Worm (Caenorhabditis elegans) whole organism, L1 larva: Measurements from ENCODE around the gene scrm-5.
A peak's percentile ranks its signal among the peaks of the same experiment; 100 is the strongest.

Experiments used
- C04F5.9 ChIP-seq: sonication (generic microtip); optimal IDR thresholded peaks from 2 replicates; lab custom pipeline; 2016; ENCODE audit warnings: missing genetic modification characterization, missing compliant biosample characterization
- C16A3.4 ChIP-seq: fragments of 150-350 bp; optimal IDR thresholded peaks from 2 replicates; lab custom pipeline; 2014; ENCODE audit warnings: missing biosample characterization, missing genetic modification characterization
- F16B12.6 ChIP-seq: fragments of 150-350 bp; optimal IDR thresholded peaks from 2 replicates; lab custom pipeline; 2014; ENCODE audit warnings: missing biosample characterization, missing genetic modification characterization
- Y116A8C.19 ChIP-seq: sonication (generic microtip); optimal IDR thresholded peaks from 2 replicates; lab custom pipeline; 2016; ENCODE audit warnings: missing compliant biosample characterization, missing genetic modification characterization, borderline replicate concordance
- aly-2 ChIP-seq: fragments of 150-350 bp; optimal IDR thresholded peaks from 2 replicates; lab custom pipeline; 2014; ENCODE audit warnings: missing biosample characterization, missing genetic modification characterization
- ama-1 ChIP-seq: fragments of 150-350 bp; optimal IDR thresholded peaks from 2 replicates; lab custom pipeline; 2014
- blmp-1 ChIP-seq: fragments of 150-350 bp; optimal IDR thresholded peaks from 2 replicates; lab custom pipeline; 2014; ENCODE audit warnings: missing biosample characterization, missing genetic modification characterization
- ceh-8 ChIP-seq: fragments of 200-800 bp; sonication (Bioruptor generic); optimal IDR thresholded peaks from 2 replicates; lab custom pipeline; 2018; ENCODE audit warnings: mild to moderate bottlenecking, missing genetic modification characterization, moderate library complexity, missing compliant biosample characterization
- ceh-88 ChIP-seq: fragments of 200-800 bp; sonication (Bioruptor generic); IDR thresholded peaks from 2 replicates; pipeline ENCODE4 v1.3.6; 2022; ENCODE audit warnings: missing genetic modification characterization, missing compliant biosample characterization
- ceh-90 ChIP-seq: sonication (generic microtip); optimal IDR thresholded peaks from 2 replicates; lab custom pipeline; 2016; ENCODE audit warnings: missing genetic modification characterization, missing compliant biosample characterization
- ces-1 ChIP-seq: fragments of 150-350 bp; optimal IDR thresholded peaks from 2 replicates; lab custom pipeline; 2014; ENCODE audit warnings: missing biosample characterization, missing genetic modification reagents, missing genetic modification characterization
- dpl-1 ChIP-seq, 3 experiments: fragments of 150-350 bp in 2 of 3; sonication (generic microtip) in 1 of 3; optimal IDR thresholded peaks; 2 replicates each; lab custom pipeline; 2014 to 2017; ENCODE audit warnings: missing biosample characterization in 3 of 3, missing genetic modification characterization in 3 of 3, missing genetic modification reagents in 3 of 3
- efl-1 ChIP-seq, 4 experiments: fragments of 150-350 bp; optimal IDR thresholded peaks in 3 of 4; peaks in 1 of 4; 1 replicate in 1 of 4; 2 replicates in 3 of 4; lab custom pipeline; 2014; ENCODE audit warnings: missing biosample characterization in 2 of 4, missing genetic modification characterization in 2 of 4, missing genetic modification reagents in 2 of 4
- efl-3 ChIP-seq: fragments of 200-800 bp; sonication (Bioruptor generic); optimal IDR thresholded peaks from 2 replicates; lab custom pipeline; 2018; ENCODE audit warnings: mild to moderate bottlenecking, missing genetic modification characterization, missing compliant biosample characterization
- egl-13 ChIP-seq: sonication (generic microtip); optimal IDR thresholded peaks from 2 replicates; lab custom pipeline; 2016; ENCODE audit warnings: missing genotype, missing genetic modification reagents, missing genetic modification characterization, missing compliant biosample characterization
- elt-2 ChIP-seq: sonication (generic microtip); optimal IDR thresholded peaks from 2 replicates; lab custom pipeline; 2016; ENCODE audit warnings: missing genetic modification characterization, mild to moderate bottlenecking, inconsistent platforms, missing compliant biosample characterization, missing genetic modification reagents
- ets-5 ChIP-seq: fragments of 200-800 bp; sonication (Bioruptor generic); IDR thresholded peaks from 2 replicates; pipeline ENCODE4 v1.3.6; 2022; ENCODE audit warnings: missing genetic modification characterization, missing compliant biosample characterization
- fkh-4 ChIP-seq: sonication (generic microtip); optimal IDR thresholded peaks from 2 replicates; lab custom pipeline; 2016; ENCODE audit warnings: missing compliant biosample characterization, missing genetic modification characterization, borderline replicate concordance
- hlh-17 ChIP-seq: fragments of 200-800 bp; sonication (Bioruptor generic); optimal IDR thresholded peaks from 2 replicates; lab custom pipeline; 2018; ENCODE audit warnings: missing genetic modification characterization, mild to moderate bottlenecking, missing compliant biosample characterization, moderate library complexity, borderline replicate concordance
- irx-1 ChIP-seq: sonication (generic microtip); optimal IDR thresholded peaks from 2 replicates; lab custom pipeline; 2016; ENCODE audit warnings: missing genetic modification characterization, missing compliant biosample characterization
- isw-1 ChIP-seq: fragments of 200-800 bp; sonication (Bioruptor generic); IDR thresholded peaks from 2 replicates; pipeline ENCODE4 v1.3.6; 2022; ENCODE audit warnings: missing genetic modification characterization, missing compliant biosample characterization
- lin-13 ChIP-seq: fragments of 150-350 bp; optimal IDR thresholded peaks from 2 replicates; lab custom pipeline; 2014; ENCODE audit warnings: missing biosample characterization, missing genetic modification reagents, missing genetic modification characterization
- lin-15B ChIP-seq: fragments of 150-350 bp; sonication (generic microtip); optimal IDR thresholded peaks from 3 replicates; lab custom pipeline; 2014; ENCODE audit warnings: missing biosample characterization, missing genetic modification characterization
- lsy-2 ChIP-seq, 2 experiments: fragments of 150-350 bp; optimal IDR thresholded peaks; 2 replicates each; lab custom pipeline; 2014; ENCODE audit warnings: missing biosample characterization in 2 of 2, missing genetic modification characterization in 2 of 2
- mab-9 ChIP-seq: fragments of 200-800 bp; sonication (Bioruptor generic); IDR thresholded peaks from 2 replicates; pipeline ENCODE4 v1.3.6; 2022; ENCODE audit warnings: missing genetic modification reagents, missing genetic modification characterization, missing compliant biosample characterization
- mdl-1 ChIP-seq, 2 experiments: fragments of 150-350 bp; optimal IDR thresholded peaks; 2 replicates each; lab custom pipeline; 2014 to 2017; ENCODE audit warnings: missing biosample characterization in 2 of 2, missing genetic modification characterization in 2 of 2, inconsistent platforms in 1 of 2
- nhr-12 ChIP-seq: sonication (generic microtip); optimal IDR thresholded peaks from 2 replicates; lab custom pipeline; 2017; ENCODE audit warnings: missing biosample characterization, missing genetic modification characterization
- nhr-20 ChIP-seq: sonication (generic microtip); optimal IDR thresholded peaks from 2 replicates; lab custom pipeline; 2016; ENCODE audit warnings: mild to moderate bottlenecking, missing genetic modification characterization, missing compliant biosample characterization
- nhr-47 ChIP-seq: sonication (generic microtip); optimal IDR thresholded peaks from 2 replicates; lab custom pipeline; 2016; ENCODE audit warnings: mild to moderate bottlenecking, missing genetic modification characterization, moderate library complexity, missing compliant biosample characterization
- nhr-84 ChIP-seq: sonication (generic microtip); optimal IDR thresholded peaks from 2 replicates; lab custom pipeline; 2017; ENCODE audit warnings: missing biosample characterization, missing genetic modification characterization
- nhr-85 ChIP-seq: sonication (generic microtip); peaks from one replicate; lab custom pipeline; 2016; ENCODE audit warnings: missing genetic modification characterization, inconsistent platforms, missing compliant biosample characterization
- pag-3 ChIP-seq: sonication (generic microtip); optimal IDR thresholded peaks from 2 replicates; lab custom pipeline; 2017; ENCODE audit warnings: missing genetic modification characterization, mild to moderate bottlenecking, missing compliant biosample characterization, antibody characterized with exemption, borderline replicate concordance; ENCODE audit not compliant: insufficient read depth
- pax-3 ChIP-seq: fragments of 200-800 bp; sonication (Bioruptor generic); optimal IDR thresholded peaks from 2 replicates; lab custom pipeline; 2018; ENCODE audit warnings: mild to moderate bottlenecking, missing genetic modification characterization, moderate library complexity, missing compliant biosample characterization
- rnt-1 ChIP-seq: sonication (generic microtip); optimal IDR thresholded peaks from 2 replicates; lab custom pipeline; 2016; ENCODE audit warnings: mild to moderate bottlenecking, missing genetic modification characterization, moderate library complexity, missing compliant biosample characterization
- skn-1 ChIP-seq: fragments of 150-350 bp; optimal IDR thresholded peaks from 2 replicates; lab custom pipeline; 2014; ENCODE audit warnings: missing biosample characterization, missing genetic modification characterization
- snu-23 ChIP-seq: sonication (generic microtip); optimal IDR thresholded peaks from 2 replicates; lab custom pipeline; 2016; ENCODE audit warnings: missing genetic modification characterization, missing compliant biosample characterization
- sox-4 ChIP-seq: sonication (generic microtip); optimal IDR thresholded peaks from 2 replicates; lab custom pipeline; 2016; ENCODE audit warnings: missing genetic modification characterization, missing compliant biosample characterization
- sup-37 ChIP-seq: fragments of 200-800 bp; sonication (Bioruptor generic); optimal IDR thresholded peaks from 2 replicates; lab custom pipeline; 2018; ENCODE audit warnings: mild to moderate bottlenecking, missing genetic modification characterization, missing compliant biosample characterization
- swsn-7 ChIP-seq: sonication (generic microtip); optimal IDR thresholded peaks from 2 replicates; lab custom pipeline; 2016; ENCODE audit warnings: missing genetic modification characterization, missing compliant biosample characterization
- tbx-2 ChIP-seq: sonication (generic microtip); optimal IDR thresholded peaks from 2 replicates; lab custom pipeline; 2016; ENCODE audit warnings: missing genetic modification characterization, missing compliant biosample characterization
- unc-130 ChIP-seq: fragments of 150-350 bp; optimal IDR thresholded peaks from 2 replicates; lab custom pipeline; 2017; ENCODE audit warnings: missing biosample characterization, missing genetic modification characterization, inconsistent platforms
- unc-30 ChIP-seq: sonication (generic microtip); optimal IDR thresholded peaks from 2 replicates; lab custom pipeline; 2017; ENCODE audit warnings: missing biosample characterization, missing genetic modification characterization
- unc-86 ChIP-seq: sonication (generic microtip); optimal IDR thresholded peaks from 2 replicates; lab custom pipeline; 2016; ENCODE audit warnings: missing genetic modification characterization, missing compliant biosample characterization
- vab-15 ChIP-seq: sonication (generic microtip); optimal IDR thresholded peaks from 2 replicates; lab custom pipeline; 2017; ENCODE audit warnings: missing genotype, mild to moderate bottlenecking, missing genetic modification characterization, missing compliant biosample characterization
- xbp-1 ChIP-seq: sonication (generic microtip); optimal IDR thresholded peaks from 2 replicates; lab custom pipeline; 2016; ENCODE audit warnings: missing genetic modification characterization, missing compliant biosample characterization
- zip-4 ChIP-seq: fragments of 200-800 bp; sonication (Bioruptor generic); optimal IDR thresholded peaks from 2 replicates; lab custom pipeline; 2018; ENCODE audit warnings: mild to moderate bottlenecking, missing genetic modification characterization, moderate library complexity, missing compliant biosample characterization

The scrm-5 gene

DNA sequence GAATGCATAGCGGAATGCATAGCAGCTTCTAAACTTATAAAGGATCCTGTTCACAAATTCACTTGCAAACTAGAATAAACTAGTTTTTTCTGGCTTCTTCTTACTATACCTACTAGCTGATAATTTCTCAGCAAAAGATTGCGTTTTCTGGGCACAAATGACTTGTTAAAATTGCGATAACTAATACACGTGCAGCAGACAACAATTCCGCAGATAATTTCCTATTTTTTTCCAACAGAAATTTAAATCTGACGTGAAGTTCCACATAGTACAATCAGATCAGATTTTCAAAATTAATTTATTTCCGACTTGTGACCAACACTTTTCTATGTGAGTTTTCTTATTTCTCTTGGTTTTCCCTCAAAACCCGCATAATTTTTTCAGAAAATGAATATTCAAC lies 2.2 kb downstream of the scrm-5 start, which contains the start of gene scrm-8:
Gene scrm-8 (plus strand): TSS at position 301 of the 400 bp plus-strand sequence.
- TF ChIP-seq dpl-1 (GFP tag; optimal IDR thresholded peaks at IDR 0.05; lab: Kevin White, UChicago): no peak
- TF ChIP-seq nhr-47: no peak
- no peak for TF ChIP-seq C16A3.4 (tag; lab: Kevin White, UChicago)
- TF ChIP-seq mab-9: no peak
- no peak for TF ChIP-seq ets-5 (GFP tag; lab: Robert Waterston, UW)
- no peak for TF ChIP-seq ceh-88 (GFP tag; lab: Robert Waterston, UW)
- no peak for TF ChIP-seq ceh-8 (GFP tag; lab: Kevin White, UChicago)
- TF ChIP-seq blmp-1 (tag; lab: Kevin White, UChicago): no peak
- no peak for TF ChIP-seq sup-37 (GFP tag; lab: Kevin White, UChicago)
- no peak for TF ChIP-seq C04F5.9 (tag; lab: Kevin White, UChicago)
- TF ChIP-seq mdl-1 (tag; optimal IDR thresholded peaks at IDR 0.05; lab: Kevin White, UChicago): no peak
- no peak for TF ChIP-seq elt-2
- TF ChIP-seq nhr-20 (tag; lab: Kevin White, UChicago): no peak
- TF ChIP-seq aly-2 (tag; lab: Kevin White, UChicago): no peak
- no peak for TF ChIP-seq vab-15 (tag; lab: Kevin White, UChicago)
- TF ChIP-seq hlh-17 (GFP tag; lab: Kevin White, UChicago): no peak

DNA sequence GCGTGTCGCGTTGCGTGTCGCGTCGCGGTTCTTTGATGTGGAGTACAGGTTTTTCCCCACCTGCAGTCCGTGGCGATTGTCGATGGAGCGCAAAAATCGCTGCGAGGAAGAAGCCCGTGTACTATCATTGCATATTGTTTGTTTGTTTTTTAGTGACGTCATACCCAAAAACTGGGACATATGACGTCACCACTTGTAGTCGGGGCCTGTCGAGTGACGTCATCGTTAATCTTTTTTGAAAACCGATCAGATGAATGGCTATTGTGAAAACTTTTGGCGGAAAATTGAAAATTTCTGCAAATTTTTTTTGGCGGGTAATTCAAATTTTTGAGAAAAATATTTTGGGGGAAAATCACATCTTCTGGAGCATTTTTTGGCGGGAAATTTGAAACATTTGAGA lies 5.1 kb downstream of the scrm-5 start:
- TF ChIP-seq C04F5.9 (tag; lab: Kevin White, UChicago) (no peak), ces-1 (GFP tag; lab: Kevin White, UChicago) (no peak)

ce11 chrIV:4171531-4172163 lies 9.4 kb downstream of the scrm-5 start, which contains the start of the genes K08D10.13 and rnp-2:
TSS of gene K08D10.13 (minus strand) at chrIV:4171581.
TSS of gene rnp-2 (plus strand) at chrIV:4172076.
- TF ChIP-seq lin-15B (tag; lab: Kevin White, UChicago) (peak; percentile 73), mdl-1 (tag; optimal IDR thresholded peaks at IDR 0.05; lab: Kevin White, UChicago) (no peak), isw-1 (GFP tag; lab: Robert Waterston, UW) (peak; percentile 29), xbp-1 (tag; lab: Kevin White, UChicago) (peak; percentile 59), sox-4 (tag; lab: Kevin White, UChicago) (peak; percentile 27), lsy-2 (tag; optimal IDR thresholded peaks at IDR 0.05; lab: Kevin White, UChicago) (peak; percentile 76 to 79), swsn-7 (peak; percentile 54), fkh-4 (peak; percentile 21), unc-130 (tag; lab: Kevin White, UChicago) (peak; percentile 22), unc-30 (tag; lab: Kevin White, UChicago) (no peak), Y116A8C.19 (tag; lab: Kevin White, UChicago) (no peak), ces-1 (GFP tag; lab: Kevin White, UChicago) (no peak), C04F5.9 (tag; lab: Kevin White, UChicago) (peak; percentile 16), snu-23 (GFP tag; lab: Kevin White, UChicago) (no peak), vab-15 (tag; lab: Kevin White, UChicago) (no peak), skn-1 (tag; lab: Kevin White, UChicago) (no peak), nhr-84 (tag; lab: Kevin White, UChicago) (no peak), sup-37 (GFP tag; lab: Kevin White, UChicago) (no peak), efl-3 (GFP tag; lab: Kevin White, UChicago) (no peak), nhr-85 (tag; lab: Kevin White, UChicago) (peak; percentile 84), zip-4 (GFP tag; lab: Kevin White, UChicago) (no peak), blmp-1 (tag; lab: Kevin White, UChicago) (no peak), F16B12.6 (tag; lab: Kevin White, UChicago) (peak; percentile 52), elt-2 (no peak), pag-3 (tag; lab: Kevin White, UChicago) (no peak), tbx-2 (peak; percentile 60), ama-1 (no peak), irx-1 (tag; lab: Kevin White, UChicago) (peak; percentile 61), rnt-1 (tag; lab: Kevin White, UChicago) (peak; percentile 88), lin-13 (GFP tag; lab: Kevin White, UChicago) (no peak), pax-3 (no peak), dpl-1 (GFP tag; optimal IDR thresholded peaks at IDR 0.05; lab: Kevin White, UChicago) (peak; percentile 46 to 75 (median 56)), unc-86 (no peak), ceh-90 (tag; lab: Kevin White, UChicago) (peak; percentile 79), efl-1 (optimal IDR thresholded peaks at IDR 0.05; lab: Kevin White, UChicago) (peak; percentile 59 to 70), efl-1 (GFP tag; optimal IDR thresholded peaks at IDR 0.05 in 1 of 2; lab: Kevin White, UChicago) (peak; percentile 72 to 94), nhr-12 (tag; lab: Kevin White, UChicago) (no peak), egl-13 (peak; percentile 18), nhr-47 (peak; percentile 66)
